Fruit fly (Drosophila melanogaster) whole organism, embryonic: ENCODE results near the gene Rfx.

Experiments used
- Ada2b ChIP-seq: fragments of 200-800 bp; sonication (Bioruptor generic); IDR thresholded peaks from 2 replicates; pipeline ENCODE4 v1.3.6; 2022; ENCODE audit warnings: missing biosample characterization, missing genetic modification characterization
- Atf-2 ChIP-seq: fragments of 200-800 bp; sonication (Bioruptor generic); optimal IDR thresholded peaks from 2 replicates; lab custom pipeline; 2016; ENCODE audit warnings: missing biosample characterization, missing genetic modification characterization
- Bgb ChIP-seq: fragments of 200-800 bp; sonication (Bioruptor generic); IDR thresholded peaks from 2 replicates; pipeline ENCODE4 v1.3.6; 2022; ENCODE audit warnings: missing biosample characterization, missing genetic modification characterization; ENCODE audit not compliant: partially characterized antibody
- Bteb2 ChIP-seq: fragments of 200-800 bp; sonication (Bioruptor generic); optimal IDR thresholded peaks from 2 replicates; lab custom pipeline; 2016; ENCODE audit warnings: missing biosample characterization, missing genetic modification characterization
- CG1024 ChIP-seq: fragments of 200-800 bp; sonication (Bioruptor generic); IDR thresholded peaks from 2 replicates; pipeline ENCODE4 v1.3.6; 2022; ENCODE audit warnings: missing biosample characterization, missing genetic modification characterization
- CG10979 ChIP-seq: fragments of 200-800 bp; sonication (Bioruptor generic); optimal IDR thresholded peaks from 2 replicates; lab custom pipeline; 2018; ENCODE audit warnings: missing biosample characterization, mild to moderate bottlenecking, missing genetic modification characterization, moderate library complexity
- CG11247 ChIP-seq: fragments of 200-800 bp; sonication (Bioruptor generic); IDR thresholded peaks from 2 replicates; pipeline ENCODE4 v1.3.6; 2022; ENCODE audit warnings: missing biosample characterization, missing genetic modification characterization
- CG11696 ChIP-seq: fragments of 200-800 bp; sonication (Bioruptor generic); IDR thresholded peaks from 2 replicates; pipeline ENCODE4 v1.3.6; 2022; ENCODE audit warnings: missing biosample characterization, missing genetic modification characterization
- CG12219 ChIP-seq: fragments of 200-800 bp; sonication (Bioruptor generic); optimal IDR thresholded peaks from 3 replicates; lab custom pipeline; 2018; ENCODE audit warnings: missing biosample characterization, mild to moderate bottlenecking, missing genetic modification characterization
- CG17186 ChIP-seq: fragments of 200-800 bp; sonication (Bioruptor generic); optimal IDR thresholded peaks from 3 replicates; lab custom pipeline; 2017; ENCODE audit warnings: missing biosample characterization, missing genetic modification reagents, missing genetic modification characterization
- CG2202 ChIP-seq: fragments of 200-800 bp; sonication (Bioruptor generic); optimal IDR thresholded peaks from 2 replicates; lab custom pipeline; 2018; ENCODE audit warnings: missing biosample characterization, mild to moderate bottlenecking, missing genetic modification characterization
- CG3407 ChIP-seq: fragments of 200-800 bp; sonication (Bioruptor generic); optimal IDR thresholded peaks from 2 replicates; lab custom pipeline; 2018; ENCODE audit warnings: missing biosample characterization, mild to moderate bottlenecking, missing genetic modification characterization
- CG3726 ChIP-seq: fragments of 200-800 bp; sonication (Bioruptor generic); IDR thresholded peaks from 3 replicates; pipeline ENCODE4, ENCODE4 v1.3.6; 2022; ENCODE audit warnings: missing biosample characterization, missing genetic modification characterization
- CG42726 ChIP-seq: fragments of 200-800 bp; sonication (Bioruptor generic); IDR thresholded peaks from 2 replicates; pipeline ENCODE4 v1.3.6; 2022; ENCODE audit warnings: missing biosample characterization, missing genetic modification characterization; ENCODE audit not compliant: partially characterized antibody
- CG6765 ChIP-seq: fragments of 200-800 bp; sonication (Bioruptor generic); optimal IDR thresholded peaks from 3 replicates; lab custom pipeline; 2017; ENCODE audit warnings: missing biosample characterization, mild to moderate bottlenecking, missing genetic modification characterization
- CG7963 ChIP-seq: fragments of 200-800 bp; sonication (Bioruptor generic); IDR thresholded peaks from 3 replicates; pipeline ENCODE4 v1.3.6; 2022; ENCODE audit warnings: missing biosample characterization, missing genetic modification characterization; ENCODE audit not compliant: partially characterized antibody
- CG8924 ChIP-seq: fragments of 200-800 bp; optimal IDR thresholded peaks from 3 replicates; lab custom pipeline; 2019; ENCODE audit warnings: missing biosample characterization, mild to moderate bottlenecking, missing genetic modification characterization, moderate library complexity
- CG8944 ChIP-seq: fragments of 200-800 bp; sonication (Bioruptor generic); optimal IDR thresholded peaks from 3 replicates; lab custom pipeline; 2016; ENCODE audit warnings: missing biosample characterization, missing genetic modification characterization
- CG9727 ChIP-seq: fragments of 200-800 bp; sonication (Bioruptor generic); optimal IDR thresholded peaks from 3 replicates; lab custom pipeline; 2017; ENCODE audit warnings: missing biosample characterization, mild to moderate bottlenecking, missing genetic modification characterization
- CG9797 ChIP-seq: fragments of 200-800 bp; sonication (Bioruptor generic); optimal IDR thresholded peaks from 3 replicates; lab custom pipeline; 2018; ENCODE audit warnings: missing biosample characterization, mild to moderate bottlenecking, missing genetic modification characterization
- Camta ChIP-seq: fragments of 200-800 bp; sonication (Bioruptor generic); optimal IDR thresholded peaks from 2 replicates; lab custom pipeline; 2016; ENCODE audit warnings: missing biosample characterization, missing genetic modification characterization
- Dfd ChIP-seq, 2 experiments: fragments of >200 bp; optimal IDR thresholded peaks; 2 replicates each; lab custom pipeline; 2017; ENCODE audit warnings: missing biosample characterization in 2 of 2, missing genetic modification characterization in 2 of 2
- HLH4C ChIP-seq: fragments of 200-800 bp; sonication (Bioruptor generic); IDR thresholded peaks from 3 replicates; pipeline ENCODE4 v1.3.6; 2022; ENCODE audit warnings: missing biosample characterization, missing genetic modification characterization; ENCODE audit not compliant: partially characterized antibody
- Hey ChIP-seq: fragments of 200-800 bp; sonication (Bioruptor generic); optimal IDR thresholded peaks from 3 replicates; lab custom pipeline; 2018; ENCODE audit warnings: missing biosample characterization, mild to moderate bottlenecking, missing genetic modification characterization
- Hmr ChIP-seq: fragments of 200-800 bp; sonication (Bioruptor generic); optimal IDR thresholded peaks from 3 replicates; lab custom pipeline; 2017; ENCODE audit warnings: mild to moderate bottlenecking, missing biosample characterization, missing genetic modification reagents, missing genetic modification characterization
- Nf-YA ChIP-seq: fragments of 200-800 bp; sonication (Bioruptor generic); IDR thresholded peaks from 2 replicates; pipeline ENCODE4 v1.3.6; 2022; ENCODE audit warnings: missing biosample characterization, missing genetic modification characterization
- Nf-YC ChIP-seq: fragments of 200-800 bp; optimal IDR thresholded peaks from 3 replicates; lab custom pipeline; 2019; ENCODE audit warnings: missing biosample characterization, mild to moderate bottlenecking, missing genetic modification characterization, moderate library complexity
- Oaz ChIP-seq: fragments of 200-800 bp; sonication (Bioruptor generic); IDR thresholded peaks from 2 replicates; pipeline ENCODE4 v1.3.6; 2022; ENCODE audit warnings: missing biosample characterization, missing genetic modification characterization
- Opbp ChIP-seq: fragments of 200-800 bp; sonication (Bioruptor generic); IDR thresholded peaks from 3 replicates; pipeline ENCODE4 v1.3.6; 2022; ENCODE audit warnings: missing biosample characterization, missing genetic modification characterization; ENCODE audit not compliant: partially characterized antibody
- Rfx ChIP-seq: fragments of 200-800 bp; sonication (Bioruptor generic); IDR thresholded peaks from 2 replicates; pipeline ENCODE4 v1.3.6; 2022; ENCODE audit warnings: missing biosample characterization, missing genetic modification characterization
- Side ChIP-seq: fragments of 200-800 bp; sonication (Bioruptor generic); optimal IDR thresholded peaks from 2 replicates; lab custom pipeline; 2016; ENCODE audit warnings: missing biosample characterization, missing genetic modification characterization
- Sry-β ChIP-seq: fragments of 200-800 bp; sonication (Bioruptor generic); optimal IDR thresholded peaks from 2 replicates; lab custom pipeline; 2018; ENCODE audit warnings: missing biosample characterization, mild to moderate bottlenecking, missing genetic modification characterization, moderate library complexity
- Trl ChIP-seq, 3 experiments: fragments of >200 bp in 2 of 3; fragments of 200-800 bp in 1 of 3; sonication (Bioruptor generic) in 1 of 3; optimal IDR thresholded peaks; 2 replicates in 1 of 3; 3 replicates in 2 of 3; lab custom pipeline; 2016 to 2017; ENCODE audit warnings: missing biosample characterization in 1 of 3, missing genetic modification characterization in 1 of 3
- amos ChIP-seq: fragments of 200-800 bp; sonication (Bioruptor generic); IDR thresholded peaks from 2 replicates; pipeline ENCODE4 v1.3.6; 2022; ENCODE audit warnings: missing biosample characterization, missing genetic modification characterization; ENCODE audit not compliant: partially characterized antibody
- ato ChIP-seq: fragments of 200-800 bp; sonication (Bioruptor generic); IDR thresholded peaks from 2 replicates; pipeline ENCODE4 v1.3.6; 2022; ENCODE audit warnings: missing biosample characterization, missing genetic modification characterization; ENCODE audit not compliant: partially characterized antibody
- chinmo ChIP-seq: fragments of 200-800 bp; sonication (Bioruptor generic); IDR thresholded peaks from 4 replicates; pipeline ENCODE4 v1.3.6; 2022; ENCODE audit warnings: missing biosample characterization, missing genetic modification characterization; ENCODE audit not compliant: partially characterized antibody
- chm ChIP-seq: fragments of 200-800 bp; sonication (Bioruptor generic); IDR thresholded peaks from 2 replicates; pipeline ENCODE4 v1.3.6; 2022; ENCODE audit warnings: missing biosample characterization, missing genetic modification characterization
- crp ChIP-seq, 2 experiments: fragments of 200-800 bp; sonication (Bioruptor generic); optimal IDR thresholded peaks; 2 replicates in 1 of 2; 3 replicates in 1 of 2; lab custom pipeline; 2017; ENCODE audit warnings: missing biosample characterization in 2 of 2, missing genetic modification characterization in 2 of 2, mild to moderate bottlenecking in 1 of 2, moderate library complexity in 1 of 2
- emc ChIP-seq: fragments of 200-800 bp; sonication (Bioruptor generic); optimal IDR thresholded peaks from 2 replicates; lab custom pipeline; 2016; ENCODE audit warnings: missing biosample characterization, missing genetic modification characterization
- fd3F ChIP-seq: fragments of 200-800 bp; sonication (Bioruptor generic); optimal IDR thresholded peaks from 2 replicates; lab custom pipeline; 2018; ENCODE audit warnings: missing biosample characterization, mild to moderate bottlenecking, missing genetic modification characterization, moderate library complexity
- ftz-f1 ChIP-seq: fragments of 200-800 bp; sonication (Bioruptor generic); optimal IDR thresholded peaks from 2 replicates; lab custom pipeline; 2016; ENCODE audit warnings: missing biosample characterization, missing genetic modification characterization
- gfzf ChIP-seq: fragments of 200-800 bp; sonication (Bioruptor generic); optimal IDR thresholded peaks from 2 replicates; lab custom pipeline; 2016; ENCODE audit warnings: missing biosample characterization, mild to moderate bottlenecking, missing genetic modification characterization, moderate library complexity
- nmo ChIP-seq: fragments of 200-800 bp; sonication (Bioruptor generic); optimal IDR thresholded peaks from 2 replicates; lab custom pipeline; 2018; ENCODE audit warnings: missing biosample characterization, mild to moderate bottlenecking, missing genetic modification characterization, moderate library complexity
- oc ChIP-seq: fragments of 200-800 bp; sonication (Bioruptor generic); optimal IDR thresholded peaks from 2 replicates; lab custom pipeline; 2018; ENCODE audit warnings: missing biosample characterization, mild to moderate bottlenecking, missing genetic modification characterization, moderate library complexity
- slp2 ChIP-seq: fragments of 200-800 bp; sonication (Bioruptor generic); optimal IDR thresholded peaks from 2 replicates; lab custom pipeline; 2016; ENCODE audit warnings: missing biosample characterization, missing genetic modification characterization
- tin ChIP-seq: fragments of 200-800 bp; sonication (Bioruptor generic); optimal IDR thresholded peaks from 3 replicates; lab custom pipeline; 2016; ENCODE audit warnings: missing biosample characterization, missing genetic modification characterization
- trem ChIP-seq: fragments of 200-800 bp; optimal IDR thresholded peaks from 3 replicates; lab custom pipeline; 2019; ENCODE audit warnings: missing biosample characterization, mild to moderate bottlenecking, missing genetic modification characterization, moderate library complexity
- trh ChIP-seq: fragments of 200-800 bp; sonication (Bioruptor generic); optimal IDR thresholded peaks from 2 replicates; lab custom pipeline; 2016; ENCODE audit warnings: missing biosample characterization, missing genetic modification characterization

Rfx gene

DNA sequence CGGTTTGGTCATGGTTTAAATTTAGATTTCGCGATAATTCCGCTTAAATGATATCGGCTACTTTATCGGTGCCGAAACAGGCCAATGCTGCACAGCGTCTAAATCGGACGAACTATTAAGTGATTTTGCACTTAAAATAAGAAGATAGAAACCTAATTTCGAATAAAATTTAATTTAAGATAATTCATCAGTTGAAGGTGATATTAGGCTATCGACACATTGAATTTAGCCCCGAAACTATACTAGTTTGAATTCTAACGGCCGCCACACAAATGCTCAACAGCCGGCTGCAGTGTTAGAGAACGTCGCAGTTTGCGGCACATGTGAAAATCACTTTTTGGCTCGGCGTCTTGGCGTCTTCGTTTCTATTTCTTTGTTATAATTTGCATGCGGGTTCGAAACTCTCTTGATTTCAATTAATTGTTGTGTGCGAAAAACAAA, 45.0 kb downstream of the Rfx start, which contains the start of gene sle (continued):
- TF ChIP-seq Trl (optimal IDR thresholded peaks at IDR 0.05; lab: Kevin White, UChicago): no peak
- TF ChIP-seq Trl (GFP tag; optimal IDR thresholded peaks at IDR 0.05; lab: Kevin White, UChicago): peak; percentile 61
- no peak for TF ChIP-seq emc (GFP tag; lab: Kevin White, UChicago)
- peak; percentile 3 for TF ChIP-seq fd3F
- TF ChIP-seq CG2202: peak; percentile 19
- TF ChIP-seq CG1024 (GFP tag; lab: Robert Waterston, UW): no peak
- TF ChIP-seq CG10979: peak; percentile 28
- TF ChIP-seq CG12219 (GFP tag; lab: Kevin White, UChicago): no peak
- TF ChIP-seq CG8944 (GFP tag; lab: Kevin White, UChicago): peak; percentile 38
- TF ChIP-seq slp2 (GFP tag; lab: Kevin White, UChicago): no peak
- peak; percentile 57 for TF ChIP-seq Side (GFP tag; lab: Kevin White, UChicago)
- peak; percentile 14 for TF ChIP-seq Atf-2 (GFP tag; lab: Kevin White, UChicago)
- TF ChIP-seq CG11247: no peak
- TF ChIP-seq trh (GFP tag; lab: Kevin White, UChicago): no peak
- peak; percentile 89 for TF ChIP-seq CG17186 (GFP tag; lab: Kevin White, UChicago)
- TF ChIP-seq CG3407 (GFP tag; lab: Kevin White, UChicago): no peak
- TF ChIP-seq CG6765 (GFP tag; lab: Kevin White, UChicago): no peak
- TF ChIP-seq CG8924: no peak
- peak; percentile 61 for TF ChIP-seq nmo (GFP tag; lab: Kevin White, UChicago)
- peak; percentile 47; the same call in 1 of the 2 replicates for TF ChIP-seq amos (GFP tag; lab: Robert Waterston, UW)
- no peak for TF ChIP-seq Hey (tag; lab: Kevin White, UChicago)
- TF ChIP-seq CG9727: peak; percentile 34
- peak; percentile 66 for TF ChIP-seq Bteb2
- no peak for TF ChIP-seq oc (tag; lab: Kevin White, UChicago)
- no peak for TF ChIP-seq Sry-β (GFP tag; lab: Kevin White, UChicago)
- TF ChIP-seq chm: no peak
- no peak for TF ChIP-seq Nf-YC (tag; lab: Kevin White, UChicago)
- no peak for TF ChIP-seq Nf-YA (GFP tag; lab: Robert Waterston, UW)
- no peak for TF ChIP-seq CG42726 (GFP tag; lab: Robert Waterston, UW)
- TF ChIP-seq Dfd (GFP tag; optimal IDR thresholded peaks at IDR 0.05; lab: Kevin White, UChicago): no peak
- TF ChIP-seq crp (GFP tag; optimal IDR thresholded peaks at IDR 0.05; lab: Kevin White, UChicago): peak in 1 of 2 experiments; percentile 65
- TF ChIP-seq Ada2b (GFP tag; lab: Robert Waterston, UW): no peak
- TF ChIP-seq trem (tag; lab: Kevin White, UChicago): peak; percentile 81
- no peak for TF ChIP-seq ato (GFP tag; lab: Robert Waterston, UW)
- no peak for TF ChIP-seq Hmr (GFP tag; lab: Kevin White, UChicago)
- TF ChIP-seq tin: peak; percentile 54
- TF ChIP-seq ftz-f1 (GFP tag; lab: Kevin White, UChicago): no peak

- TF ChIP-seq Oaz (no peak), chinmo (GFP tag; lab: Robert Waterston, UW) (peak; percentile 64; the same call in 1 of the 4 replicates), gfzf (GFP tag; lab: Kevin White, UChicago) (peak; percentile 26), Rfx (GFP tag; lab: Robert Waterston, UW) (peak; percentile 64), HLH4C (GFP tag; lab: Robert Waterston, UW) (peak; percentile 95), Bgb (GFP tag; lab: Robert Waterston, UW) (peak; percentile 79), Camta (GFP tag; lab: Kevin White, UChicago) (no peak), CG3726 (GFP tag; lab: Robert Waterston, UW) (no peak), Opbp (GFP tag; lab: Robert Waterston, UW) (peak; percentile 58; the same call in 1 of the 3 replicates), CG11696 (no peak), CG9797 (GFP tag; lab: Kevin White, UChicago) (peak; percentile 17), CG7963 (GFP tag; lab: Robert Waterston, UW) (peak; percentile 91)
These were observed 46.9 kb downstream of the Rfx start, which contains the start of the genes Bruce and CG12818 for dm6 chr3R:10330734-10331642. Gene Bruce, minus strand, starts transcription at chr3R:10331353. Gene CG12818, plus strand, starts transcription at chr3R:10331581.
